Fruit fly (Drosophila melanogaster): ENCODE results near the gene knrl.

knrl gene

DNA sequence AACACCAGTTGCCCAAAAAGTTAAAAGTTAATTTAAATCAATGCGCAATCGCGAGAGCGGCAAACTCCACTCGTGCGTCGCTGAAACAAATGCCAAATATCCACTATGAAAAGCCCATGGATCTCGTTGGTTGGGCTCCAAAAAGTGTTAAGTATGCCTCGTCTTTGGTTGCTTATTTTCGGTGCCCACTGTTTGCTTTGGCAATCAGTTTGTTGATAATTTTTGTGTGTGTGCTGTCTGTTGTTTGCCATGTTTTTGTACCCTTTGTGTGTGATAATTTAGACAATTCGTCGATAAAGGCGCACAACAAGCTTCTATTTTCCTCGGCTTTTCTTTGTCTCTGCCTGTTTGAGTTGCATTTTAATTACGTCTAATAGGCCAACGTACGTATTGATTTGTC lies 43.5 kb upstream of the knrl start (continued):
- no peak for TF ChIP-seq CG7357 (GFP tag; IDR thresholded peaks at IDR 0.05)
- TF ChIP-seq wor (GFP tag; IDR thresholded peaks at IDR 0.05), result no peak
- TF ChIP-seq sd (tag; optimal IDR thresholded peaks at IDR 0.05), result peak; percentile 2
- no peak for TF ChIP-seq cwo (GFP tag; optimal IDR thresholded peaks at IDR 0.05)
- no peak for TF ChIP-seq maf-S (GFP tag; optimal IDR thresholded peaks at IDR 0.05)
- TF ChIP-seq CG32532 (GFP tag; IDR thresholded peaks at IDR 0.05), result no peak
- no peak for TF ChIP-seq CG13624 (GFP tag; optimal IDR thresholded peaks at IDR 0.05)
- TF ChIP-seq Rx (GFP tag; IDR thresholded peaks at IDR 0.05), result no peak
- 0 out of 2 replicates have a peak, but pooled peaks have one; percentile 29 for TF ChIP-seq seq (GFP tag; IDR thresholded peaks at IDR 0.05)
- no peak for TF ChIP-seq CG31388 (GFP tag; optimal IDR thresholded peaks at IDR 0.05)
- no peak for TF ChIP-seq CG16863 (GFP tag; optimal IDR thresholded peaks at IDR 0.05)
- no peak for TF ChIP-seq ewg (GFP tag; optimal IDR thresholded peaks at IDR 0.05)
- no peak for TF ChIP-seq CG1647 (GFP tag; optimal IDR thresholded peaks at IDR 0.05)
- no peak for TF ChIP-seq sqz (GFP tag; optimal IDR thresholded peaks at IDR 0.05)
- TF ChIP-seq Dll (GFP tag; IDR thresholded peaks at IDR 0.05; ENCODE audit: partially characterized antibody), result no peak
- TF ChIP-seq CG3163 (GFP tag; optimal IDR thresholded peaks at IDR 0.05), result no peak
- TF ChIP-seq stc (GFP tag; IDR thresholded peaks at IDR 0.05), result no peak
- TF ChIP-seq CG12104 (GFP tag; optimal IDR thresholded peaks at IDR 0.05), result no peak
- TF ChIP-seq Dp (GFP tag; optimal IDR thresholded peaks at IDR 0.05), result no peak
- TF ChIP-seq Sox100B (GFP tag; optimal IDR thresholded peaks at IDR 0.05), result peak; percentile 42
- TF ChIP-seq CG10209 (GFP tag; optimal IDR thresholded peaks at IDR 0.05), result peak; percentile 18
- TF ChIP-seq Oli (tag; optimal IDR thresholded peaks at IDR 0.05), result no peak
- no peak for TF ChIP-seq Hr39 (optimal IDR thresholded peaks at IDR 0.05)
- TF ChIP-seq Sry-β (GFP tag; optimal IDR thresholded peaks at IDR 0.05), result no peak
- no peak for TF ChIP-seq nmo (GFP tag; optimal IDR thresholded peaks at IDR 0.05)
- TF ChIP-seq CG9437 (GFP tag; optimal IDR thresholded peaks at IDR 0.05), result no peak
- no peak for TF ChIP-seq CG8089 (GFP tag; optimal IDR thresholded peaks at IDR 0.05)
- no peak for TF ChIP-seq pan (optimal IDR thresholded peaks at IDR 0.05)
- peak in 1 of 2 experiments; percentile 42 for TF ChIP-seq pan (GFP tag; optimal IDR thresholded peaks at IDR 0.05 in 1 of 2, IDR thresholded peaks at IDR 0.05 in 1 of 2)
- peak; percentile 15 for TF ChIP-seq CG2875 (GFP tag; optimal IDR thresholded peaks at IDR 0.05)
- no peak for TF ChIP-seq danr (GFP tag; IDR thresholded peaks at IDR 0.05)
- TF ChIP-seq CG2889 (GFP tag; IDR thresholded peaks at IDR 0.05), result no peak
- no peak for TF ChIP-seq TFAM (GFP tag; optimal IDR thresholded peaks at IDR 0.05)
- TF ChIP-seq Awh (GFP tag; IDR thresholded peaks at IDR 0.05), result peak; percentile 32; the same call in 1 of the 2 replicates
- no peak for TF ChIP-seq sc (optimal IDR thresholded peaks at IDR 0.05)
- no peak for TF ChIP-seq sc (GFP tag; optimal IDR thresholded peaks at IDR 0.05)
- TF ChIP-seq CG5245 (GFP tag; optimal IDR thresholded peaks at IDR 0.05), result no peak
- TF ChIP-seq CkIIα-i1 (GFP tag; IDR thresholded peaks at IDR 0.05), result no peak
- TF ChIP-seq CG10959 (GFP tag; IDR thresholded peaks at IDR 0.05), result no peak
- peak; percentile 23; the same call in 1 of the 2 replicates for TF ChIP-seq onecut (GFP tag; IDR thresholded peaks at IDR 0.05)
- TF ChIP-seq dan (GFP tag; IDR thresholded peaks at IDR 0.05), result no peak
- 0 out of 2 replicates have a peak, but pooled peaks have one; percentile 24 for TF ChIP-seq ara (GFP tag; IDR thresholded peaks at IDR 0.05)
- no peak for TF ChIP-seq BtbVII (GFP tag; optimal IDR thresholded peaks at IDR 0.05)
- no peak for TF ChIP-seq oc (tag; optimal IDR thresholded peaks at IDR 0.05)
- TF ChIP-seq mam (GFP tag; optimal IDR thresholded peaks at IDR 0.05), result no peak
- no peak for TF ChIP-seq ERR (GFP tag; optimal IDR thresholded peaks at IDR 0.05)
- TF ChIP-seq CG13894 (tag; optimal IDR thresholded peaks at IDR 0.05), result no peak
- no peak for TF ChIP-seq phol (tag; optimal IDR thresholded peaks at IDR 0.05)
- TF ChIP-seq CG4820 (GFP tag; optimal IDR thresholded peaks at IDR 0.05), result no peak
- TF ChIP-seq sr (GFP tag; IDR thresholded peaks at IDR 0.05), result no peak
- no peak for TF ChIP-seq Dip3 (GFP tag; optimal IDR thresholded peaks at IDR 0.05)
- no peak for TF ChIP-seq jumu (GFP tag; optimal IDR thresholded peaks at IDR 0.05)
- no peak for TF ChIP-seq CG12155 (GFP tag; optimal IDR thresholded peaks at IDR 0.05)

Data from whole organism, embryonic.